Fruit fly (Drosophila melanogaster) Kc167 (cell line): ENCODE results near the gene CG43373.

ENCODE experiments used
- Myc ChIP-seq: fragments of >200 bp; optimal IDR thresholded peaks from 2 replicates; lab custom pipeline; 2017; ENCODE audit warnings: missing external identifiers
- Sin3A ChIP-seq: fragments of >200 bp; optimal IDR thresholded peaks from 2 replicates; lab custom pipeline; 2018; ENCODE audit warnings: missing external identifiers
- h ChIP-seq: fragments of >200 bp; optimal IDR thresholded peaks from 3 replicates; lab custom pipeline; 2018; ENCODE audit warnings: missing external identifiers
- insv ChIP-seq: fragments of >200 bp; optimal IDR thresholded peaks from 3 replicates; lab custom pipeline; 2018; ENCODE audit warnings: missing external identifiers
- psq ChIP-seq: fragments of >200 bp; optimal IDR thresholded peaks from 2 replicates; lab custom pipeline; 2017; ENCODE audit warnings: missing external identifiers
- ttk ChIP-seq: sonication (Bioruptor generic); optimal IDR thresholded peaks from 2 replicates; lab custom pipeline; 2017; ENCODE audit warnings: missing external identifiers

DNA sequence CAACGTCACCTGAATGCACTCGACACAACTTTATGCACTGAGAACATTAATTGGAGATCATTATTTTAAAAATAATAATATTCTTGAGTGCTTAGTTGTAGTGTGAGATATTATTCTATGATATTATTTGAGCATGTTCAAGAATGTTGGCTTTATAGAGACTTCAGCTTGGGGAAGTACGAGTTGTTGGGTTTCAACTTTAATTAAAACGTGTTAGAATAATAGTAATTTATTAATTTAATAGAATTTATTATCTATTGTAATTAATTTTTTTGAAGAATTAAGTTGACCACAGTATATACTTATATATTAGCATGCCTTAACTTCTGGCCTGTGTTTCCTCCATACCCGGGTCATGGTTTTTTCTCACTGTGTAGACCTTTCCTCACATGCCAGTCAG is 79.3 kb downstream of the CG43373 start:
- TF ChIP-seq psq (lab: Kevin White, UChicago) (no peak), h (no peak), insv (lab: Kevin White, UChicago) (no peak), Sin3A (lab: Kevin White, UChicago) (no peak), Myc (lab: Kevin White, UChicago) (no peak), ttk (lab: Kevin White, UChicago) (no peak)
